Fruit fly (Drosophila melanogaster) whole organism, adult: ENCODE measurements around the gene CG1640.

ENCODE experiments used
- CG1620 ChIP-seq: fragments of 200-800 bp; sonication (Bioruptor generic); optimal IDR thresholded peaks from 2 replicates; lab custom pipeline; 2016; ENCODE audit warnings: missing biosample characterization, missing genetic modification characterization
- CG33017 ChIP-seq: fragments of 200-800 bp; sonication (Bioruptor generic); optimal IDR thresholded peaks from 2 replicates; lab custom pipeline; 2018; ENCODE audit warnings: missing biosample characterization, mild to moderate bottlenecking, missing genetic modification characterization, moderate library complexity
- CG5204 ChIP-seq: fragments of 200-800 bp; sonication (Bioruptor generic); optimal IDR thresholded peaks from 2 replicates; lab custom pipeline; 2016; ENCODE audit warnings: missing biosample characterization, missing genetic modification characterization
- CG7045 ChIP-seq: fragments of 200-800 bp; sonication (Bioruptor generic); optimal IDR thresholded peaks from 2 replicates; lab custom pipeline; 2017; ENCODE audit warnings: missing biosample characterization, mild to moderate bottlenecking, missing genetic modification characterization
- CG7101 ChIP-seq: fragments of 200-800 bp; sonication (Bioruptor generic); optimal IDR thresholded peaks from 2 replicates; lab custom pipeline; 2018; ENCODE audit warnings: missing biosample characterization, mild to moderate bottlenecking, missing genetic modification characterization, moderate library complexity
- Mnt ChIP-seq: fragments of 200-800 bp; sonication (Bioruptor generic); optimal IDR thresholded peaks from 2 replicates; lab custom pipeline; 2016; ENCODE audit warnings: missing biosample characterization, mild to moderate bottlenecking, missing genetic modification characterization
- cic ChIP-seq: fragments of 200-800 bp; sonication (Bioruptor generic); optimal IDR thresholded peaks from 2 replicates; lab custom pipeline; 2017; ENCODE audit warnings: missing biosample characterization, mild to moderate bottlenecking, missing genetic modification characterization, moderate library complexity
- kay ChIP-seq: fragments of 200-800 bp; sonication (Bioruptor generic); peaks from one replicate; lab custom pipeline; 2016; ENCODE audit warnings: missing biosample characterization, missing genetic modification characterization, borderline replicate concordance
- ovo ChIP-seq: fragments of 200-800 bp; sonication (Bioruptor generic); optimal IDR thresholded peaks from 2 replicates; lab custom pipeline; 2016; ENCODE audit warnings: missing biosample characterization, missing genetic modification characterization
- pad ChIP-seq: fragments of 200-800 bp; sonication (Bioruptor generic); optimal IDR thresholded peaks from 3 replicates; lab custom pipeline; 2017; ENCODE audit warnings: missing biosample characterization, missing genetic modification characterization, mild to moderate bottlenecking, moderate library complexity, missing genetic modification reagents
- toe ChIP-seq: fragments of 200-800 bp; sonication (Bioruptor generic); optimal IDR thresholded peaks from 2 replicates; lab custom pipeline; 2016; ENCODE audit warnings: missing biosample characterization, missing genetic modification characterization

dm6 chrX:13421059-13421458 lies 50.7 kb downstream of the CG1640 start:
- TF ChIP-seq ovo (GFP tag; lab: Kevin White, UChicago) (no peak), CG7045 (no peak), Mnt (no peak), CG1620 (GFP tag; lab: Kevin White, UChicago) (no peak), CG33017 (tag; lab: Kevin White, UChicago) (no peak), pad (GFP tag; lab: Kevin White, UChicago) (no peak), cic (GFP tag; lab: Kevin White, UChicago) (no peak), CG7101 (tag; lab: Kevin White, UChicago) (no peak), kay (no peak), CG5204 (GFP tag; lab: Kevin White, UChicago) (no peak), toe (no peak)
